Worm (Caenorhabditis elegans) whole organism, mixed stage, embryonic: ENCODE measurements around the gene mtp-18.

Source experiments
- elt-1 ChIP-seq: sonication (generic microtip); optimal IDR thresholded peaks from 2 replicates; lab custom pipeline; 2017; ENCODE audit warnings: missing genetic modification characterization, mild to moderate bottlenecking, missing compliant biosample characterization, antibody characterized with exemption, moderate library complexity, borderline replicate concordance; ENCODE audit not compliant: insufficient read depth
- mab-5 ChIP-seq: fragments of 150-350 bp; optimal IDR thresholded peaks from 2 replicates; lab custom pipeline; 2014; ENCODE audit warnings: missing biosample characterization, missing genetic modification characterization
- mep-1 ChIP-seq: fragments of 150-350 bp; optimal IDR thresholded peaks from 2 replicates; lab custom pipeline; 2017; ENCODE audit warnings: missing biosample characterization, missing genetic modification reagents, missing genetic modification characterization, inconsistent platforms
- pha-4 ChIP-seq: fragments of 150-350 bp; optimal IDR thresholded peaks from 2 replicates; lab custom pipeline; 2018; ENCODE audit warnings: missing biosample characterization, missing genetic modification reagents, missing genetic modification characterization
- sptf-1 ChIP-seq: sonication (generic microtip); optimal IDR thresholded peaks from 2 replicates; lab custom pipeline; 2017; ENCODE audit warnings: mild to moderate bottlenecking, missing genetic modification characterization, moderate library complexity, missing compliant biosample characterization
- unc-39 ChIP-seq: fragments of 150-350 bp; optimal IDR thresholded peaks from 2 replicates; lab custom pipeline; 2014; ENCODE audit warnings: missing biosample characterization, missing genetic modification characterization
- ztf-11 ChIP-seq: fragments of 150-350 bp; optimal IDR thresholded peaks from 2 replicates; lab custom pipeline; 2014; ENCODE audit warnings: missing biosample characterization, missing genetic modification characterization

DNA sequence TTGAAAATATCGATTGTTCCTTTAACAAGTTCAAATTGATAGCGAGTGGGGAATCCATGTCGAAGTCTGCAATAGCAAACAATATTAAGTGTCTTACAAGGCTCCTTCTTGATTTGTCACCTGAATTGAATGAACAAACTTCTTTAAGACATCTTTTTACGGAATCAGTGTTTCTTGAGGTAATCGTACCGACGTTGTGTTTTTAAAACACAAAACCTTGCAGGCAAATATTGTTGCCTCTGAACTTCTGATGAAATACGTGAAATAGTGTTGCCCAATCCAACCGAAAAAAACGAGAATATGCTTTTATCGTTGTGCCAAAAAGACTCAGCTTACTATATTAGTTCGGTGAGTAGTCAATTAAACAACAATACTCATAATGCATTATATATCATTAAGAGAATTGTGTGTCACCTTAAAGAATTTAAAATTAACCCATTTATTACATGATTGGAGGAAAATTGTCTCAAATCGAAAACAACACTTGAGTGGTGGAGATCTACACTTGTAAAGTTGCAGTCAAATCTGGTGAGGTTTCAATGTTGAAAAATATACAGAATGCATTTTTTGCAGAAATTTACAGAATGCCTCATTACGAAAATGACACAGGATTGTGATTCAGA, 28.1 kb downstream of the mtp-18 start, which contains the start of the genes T25B2.4 and T13C5.3:
- TF ChIP-seq ztf-11 (tag; lab: Kevin White, UChicago) (no peak), mab-5 (tag; lab: Kevin White, UChicago) (no peak), pha-4 (tag; lab: Kevin White, UChicago) (no peak), mep-1 (tag; lab: Kevin White, UChicago) (no peak), elt-1 (no peak), sptf-1 (tag; lab: Kevin White, UChicago) (no peak), unc-39 (tag; lab: Kevin White, UChicago) (no peak)
